Fruit fly (Drosophila melanogaster) whole organism, larva: ENCODE data around the gene wrm1.

Experiments
- noc ChIP-seq: fragments of 200-800 bp; sonication (Bioruptor generic); optimal IDR thresholded peaks from 3 replicates; lab custom pipeline; 2019; ENCODE audit warnings: missing biosample characterization, mild to moderate bottlenecking, missing genetic modification characterization, moderate library complexity

wrm1 gene

dm6 chr3L:7334990-7335389, at the start of gene wrm1, which contains the start of gene wrm2:
TSS of gene wrm1 (minus strand) at chr3L:7335226.
TSS of gene wrm2 (minus strand) at chr3L:7335226.
- no peak for TF ChIP-seq noc (tag; lab: Kevin White, UChicago)

- TF ChIP-seq noc (tag; lab: Kevin White, UChicago): peak; percentile 39
Observed at dm6 chr3L:7381359-7381976, 46.4 kb upstream of the wrm1 start, which contains the start of the genes SMSr and smid. TSS of gene SMSr (minus strand) at chr3L:7381474. TSS of gene smid (plus strand) at chr3L:7381614.

- TF ChIP-seq noc (tag; lab: Kevin White, UChicago): no peak
Observed at dm6 chr3L:7380395-7380794, 45.4 kb upstream of the wrm1 start.

- TF ChIP-seq noc (tag; lab: Kevin White, UChicago): no peak
Observed at dm6 chr3L:7376830-7377229, 41.8 kb upstream of the wrm1 start.

dm6 chr3L:7376151-7376550, 41.1 kb upstream of the wrm1 start:
- no peak for TF ChIP-seq noc (tag; lab: Kevin White, UChicago)

- no peak for TF ChIP-seq noc (tag; lab: Kevin White, UChicago)
Observed at dm6 chr3L:7371290-7371689, 36.3 kb upstream of the wrm1 start.

- TF ChIP-seq noc (tag; lab: Kevin White, UChicago): peak; percentile 11
Observed at dm6 chr3L:7370231-7370882, 35.3 kb upstream of the wrm1 start.

dm6 chr3L:7369543-7369942, 34.5 kb upstream of the wrm1 start, which contains the start of gene akirin:
TSS of gene akirin (plus strand) at chr3L:7369843.
- no peak for TF ChIP-seq noc (tag; lab: Kevin White, UChicago)

dm6 chr3L:7368934-7369333, 33.9 kb upstream of the wrm1 start, which contains the start of gene Sh3beta:
TSS of gene Sh3beta (minus strand) at chr3L:7369260.
- TF ChIP-seq noc (tag; lab: Kevin White, UChicago): no peak

- TF ChIP-seq noc (tag; lab: Kevin White, UChicago): no peak
Observed at dm6 chr3L:7367798-7368678, 33.0 kb upstream of the wrm1 start.

- TF ChIP-seq noc (tag; lab: Kevin White, UChicago): no peak
Observed at dm6 chr3L:7364717-7365278, 29.8 kb upstream of the wrm1 start.

dm6 chr3L:7361095-7361522, 26.1 kb upstream of the wrm1 start:
- TF ChIP-seq noc (tag; lab: Kevin White, UChicago): peak; percentile 6

dm6 chr3L:7360324-7360852, 25.4 kb upstream of the wrm1 start, which contains the start of gene Sec63:
TSS of gene Sec63 (plus strand) at chr3L:7360561.
- no peak for TF ChIP-seq noc (tag; lab: Kevin White, UChicago)

- TF ChIP-seq noc (tag; lab: Kevin White, UChicago): no peak
Observed at dm6 chr3L:7359827-7360323, 24.8 kb upstream of the wrm1 start, which contains the start of gene pst. TSS of gene pst (minus strand) at chr3L:7360263.
